Fruit fly (Drosophila melanogaster) S2 (cell line): ENCODE data around the gene Pex10.

Experiments used
- CG8478 ChIP-seq: fragments of >200 bp; optimal IDR thresholded peaks from 2 replicates; lab custom pipeline; 2018
- CTCF ChIP-seq, 2 experiments: fragments of >200 bp; optimal IDR thresholded peaks; 2 replicates each; lab custom pipeline; 2018

dm6 chr3L:1549634-1550071, 8.4 kb upstream of the Pex10 start:
- no peak for TF ChIP-seq CG8478 (lab: Kevin White, UChicago)
- no peak for TF ChIP-seq CTCF (optimal IDR thresholded peaks at IDR 0.05; lab: Kevin White, UChicago)
